Worm (Caenorhabditis elegans) whole organism, young adult: ENCODE results near the gene R107.2.
A peak's percentile ranks its signal among the peaks of the same experiment; 100 is the strongest.

ENCODE experiments used
- F52B5.7 ChIP-seq: sonication (generic microtip); optimal IDR thresholded peaks from 2 replicates; lab custom pipeline; 2016; ENCODE audit warnings: mild to moderate bottlenecking, missing genetic modification characterization, missing compliant biosample characterization
- K12H6.12 ChIP-seq: fragments of 200-800 bp; sonication (Bioruptor generic); optimal IDR thresholded peaks from 2 replicates; lab custom pipeline; 2018; ENCODE audit warnings: mild to moderate bottlenecking, missing genetic modification characterization, missing compliant biosample characterization
- ama-1 ChIP-seq, 3 experiments: fragments of 150-350 bp in 1 of 3; sonication (generic microtip) in 2 of 3; optimal IDR thresholded peaks; 2 replicates each; lab custom pipeline; 2014 to 2018; ENCODE audit warnings: missing biosample characterization in 2 of 3, missing genetic modification characterization in 2 of 3, missing genetic modification reagents in 2 of 3
- ccch-3 ChIP-seq: fragments of 200-800 bp; sonication (Bioruptor generic); optimal IDR thresholded peaks from 2 replicates; lab custom pipeline; 2018; ENCODE audit warnings: mild to moderate bottlenecking, missing genetic modification characterization, missing compliant biosample characterization
- ceh-100 ChIP-seq: fragments of 200-800 bp; sonication (Bioruptor generic); IDR thresholded peaks from 2 replicates; pipeline ENCODE4 v1.3.6; 2022; ENCODE audit warnings: missing genetic modification reagents, missing genetic modification characterization, missing compliant biosample characterization
- ceh-79 ChIP-seq: sonication (generic microtip); optimal IDR thresholded peaks from 2 replicates; lab custom pipeline; 2017; ENCODE audit warnings: mild to moderate bottlenecking, missing genetic modification characterization, missing compliant biosample characterization
- dpl-1 ChIP-seq: fragments of 150-350 bp; optimal IDR thresholded peaks from 2 replicates; lab custom pipeline; 2014; ENCODE audit warnings: missing biosample characterization, missing genetic modification reagents, missing genetic modification characterization
- him-1 ChIP-seq: sonication (generic microtip); optimal IDR thresholded peaks from 2 replicates; lab custom pipeline; 2016; ENCODE audit warnings: missing genotype, missing genetic modification reagents, missing genetic modification characterization, missing compliant biosample characterization
- pha-4 ChIP-seq: fragments of 150-350 bp; sonication (generic microtip); optimal IDR thresholded peaks from 2 replicates; lab custom pipeline; 2014; ENCODE audit warnings: missing biosample characterization, missing genetic modification reagents, missing genetic modification characterization
- snpc-1.1 ChIP-seq: sonication (generic microtip); optimal IDR thresholded peaks from 2 replicates; lab custom pipeline; 2017; ENCODE audit warnings: missing genetic modification characterization, mild to moderate bottlenecking, missing compliant biosample characterization, antibody characterized with exemption, moderate library complexity, missing genotype, missing genetic modification reagents; ENCODE audit not compliant: insufficient read depth

- no peak for TF ChIP-seq snpc-1.1 (tag; lab: Kevin White, UChicago)
- TF ChIP-seq F52B5.7 (tag; lab: Kevin White, UChicago), result peak; percentile 9
- no peak for TF ChIP-seq ama-1 (optimal IDR thresholded peaks at IDR 0.05; lab: Kevin White, UChicago)
- TF ChIP-seq ama-1 (GFP tag; optimal IDR thresholded peaks at IDR 0.05; lab: Kevin White, UChicago), result peak in 1 of 2 experiments; percentile 44
- TF ChIP-seq dpl-1 (GFP tag; lab: Kevin White, UChicago), result no peak
- no peak for TF ChIP-seq ceh-79 (tag; lab: Kevin White, UChicago)
- TF ChIP-seq ccch-3, result no peak
- TF ChIP-seq ceh-100 (GFP tag; lab: Robert Waterston, UW), result no peak
- TF ChIP-seq pha-4 (tag; lab: Kevin White, UChicago), result no peak
- peak; percentile 41 for TF ChIP-seq him-1
- TF ChIP-seq K12H6.12, result no peak
These were observed 41.1 kb downstream of the R107.2 start for ce11 chrIII:9004658-9005057.
